Fruit fly (Drosophila melanogaster): ENCODE results near the gene grn.

The grn gene

DNA sequence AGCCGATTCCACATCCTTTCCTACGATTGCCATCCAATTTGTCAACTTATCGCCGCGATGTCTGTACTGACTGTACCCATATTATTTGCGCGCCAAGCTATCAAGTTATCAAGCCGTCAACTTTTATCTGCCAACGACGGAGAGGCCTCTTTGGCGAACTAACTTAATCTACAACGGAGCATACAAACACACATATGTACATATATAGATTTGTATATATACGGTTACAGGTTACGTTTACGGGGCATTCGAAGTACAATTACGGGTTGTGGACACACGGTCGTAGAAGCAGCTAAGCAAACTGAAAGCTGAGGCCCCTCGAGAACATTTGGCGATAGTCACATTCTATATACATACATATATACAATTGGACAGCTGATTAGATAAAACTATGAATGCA is 66.0 kb downstream of the grn start (continued):
- peak; percentile 62 for TF ChIP-seq CG13296 (GFP tag; optimal IDR thresholded peaks at IDR 0.05)
- TF ChIP-seq CG12391 (tag; optimal IDR thresholded peaks at IDR 0.05): no peak
- TF ChIP-seq CG6689 (GFP tag; IDR thresholded peaks at IDR 0.05): no peak
- no peak for TF ChIP-seq jigr1 (GFP tag; IDR thresholded peaks at IDR 0.05)
- TF ChIP-seq hb (GFP tag; IDR thresholded peaks at IDR 0.05; ENCODE audit: partially characterized antibody): no peak
- TF ChIP-seq CG4282 (GFP tag; optimal IDR thresholded peaks at IDR 0.05): no peak
- TF ChIP-seq cas (GFP tag; IDR thresholded peaks at IDR 0.05): no peak
- TF ChIP-seq CG12769 (tag; optimal IDR thresholded peaks at IDR 0.05): peak; percentile 66
- TF ChIP-seq CG3281 (GFP tag; optimal IDR thresholded peaks at IDR 0.05): peak; percentile 74
- TF ChIP-seq CG11560 (tag; IDR thresholded peaks at IDR 0.05): no peak
- no peak for TF ChIP-seq CG9215 (GFP tag; IDR thresholded peaks at IDR 0.05)
- no peak for TF ChIP-seq Chrac-16 (GFP tag; optimal IDR thresholded peaks at IDR 0.05)
- TF ChIP-seq CG8281 (tag; optimal IDR thresholded peaks at IDR 0.05): peak; percentile 92
- no peak for TF ChIP-seq Lim3 (GFP tag; IDR thresholded peaks at IDR 0.05)
- no peak for TF ChIP-seq pita (GFP tag; optimal IDR thresholded peaks at IDR 0.05)
- no peak for TF ChIP-seq Hr3 (GFP tag; optimal IDR thresholded peaks at IDR 0.05)
- peak; percentile 46 for TF ChIP-seq odd (GFP tag; optimal IDR thresholded peaks at IDR 0.05)
- TF ChIP-seq E2f1 (GFP tag; IDR thresholded peaks at IDR 0.05): no peak
- no peak for TF ChIP-seq tup (GFP tag; optimal IDR thresholded peaks at IDR 0.05)
- TF ChIP-seq CG31365 (tag; optimal IDR thresholded peaks at IDR 0.05): peak; percentile 33
- no peak for TF ChIP-seq pan (optimal IDR thresholded peaks at IDR 0.05)
- no peak for TF ChIP-seq pan (GFP tag; optimal IDR thresholded peaks at IDR 0.05 in 1 of 2, IDR thresholded peaks at IDR 0.05 in 1 of 2)
- TF ChIP-seq TFAM (GFP tag; optimal IDR thresholded peaks at IDR 0.05): no peak
- no peak for TF ChIP-seq fd96Cb (tag; optimal IDR thresholded peaks at IDR 0.05)
- peak; percentile 50 for TF ChIP-seq Fer3 (tag; optimal IDR thresholded peaks at IDR 0.05)
- no peak for TF ChIP-seq CG15011 (GFP tag; optimal IDR thresholded peaks at IDR 0.05)
- no peak for TF ChIP-seq CG13424 (tag; optimal IDR thresholded peaks at IDR 0.05)
- no peak for TF ChIP-seq ems (GFP tag; optimal IDR thresholded peaks at IDR 0.05)
- no peak for TF ChIP-seq CG1024 (GFP tag; IDR thresholded peaks at IDR 0.05)
- TF ChIP-seq CG15514 (GFP tag; optimal IDR thresholded peaks at IDR 0.05): peak; percentile 63
- no peak for TF ChIP-seq shn (GFP tag; optimal IDR thresholded peaks at IDR 0.05)
- no peak for TF ChIP-seq HLH54F (GFP tag; optimal IDR thresholded peaks at IDR 0.05)
- TF ChIP-seq chinmo (GFP tag; IDR thresholded peaks at IDR 0.05; ENCODE audit: partially characterized antibody): no peak
- TF ChIP-seq CG12104 (GFP tag; optimal IDR thresholded peaks at IDR 0.05): no peak
- peak; percentile 36 for TF ChIP-seq Hey (tag; optimal IDR thresholded peaks at IDR 0.05)
- TF ChIP-seq emc (GFP tag; optimal IDR thresholded peaks at IDR 0.05): no peak
- TF ChIP-seq Dip2 (GFP tag; IDR thresholded peaks at IDR 0.05): no peak
- TF ChIP-seq otp (GFP tag; IDR thresholded peaks at IDR 0.05): no peak
- TF ChIP-seq CG32772 (GFP tag; IDR thresholded peaks at IDR 0.05): no peak
- TF ChIP-seq CG5180 (GFP tag; optimal IDR thresholded peaks at IDR 0.05): peak; percentile 21
- TF ChIP-seq chm (GFP tag; IDR thresholded peaks at IDR 0.05): peak; percentile 42; the same call in 1 of the 2 replicates
- TF ChIP-seq Hr51 (GFP tag; optimal IDR thresholded peaks at IDR 0.05): peak in 1 of 2 experiments; percentile 15
- peak; percentile 7 for TF ChIP-seq CG18476 (GFP tag; optimal IDR thresholded peaks at IDR 0.05)
- TF ChIP-seq CoRest (tag; optimal IDR thresholded peaks at IDR 0.05): no peak
- TF ChIP-seq danr (GFP tag; IDR thresholded peaks at IDR 0.05): no peak
- TF ChIP-seq CG17912 (GFP tag; optimal IDR thresholded peaks at IDR 0.05): peak; percentile 21
- TF ChIP-seq gro (GFP tag; optimal IDR thresholded peaks at IDR 0.05): peak; percentile 53
- TF ChIP-seq sisA (GFP tag; IDR thresholded peaks at IDR 0.05): no peak
- no peak for TF ChIP-seq CG3847 (GFP tag; IDR thresholded peaks at IDR 0.05)
- no peak for TF ChIP-seq MESR4 (GFP tag; optimal IDR thresholded peaks at IDR 0.05)
- no peak for TF ChIP-seq CkIIα-i1 (GFP tag; IDR thresholded peaks at IDR 0.05)
- TF ChIP-seq peb (GFP tag; IDR thresholded peaks at IDR 0.05): no peak

All from whole organism, embryonic.